Worm (Caenorhabditis elegans) whole organism, L2 larva: Measurements from ENCODE around the gene scl-12.

Experiments used
- aly-2 ChIP-seq: fragments of 150-350 bp; optimal IDR thresholded peaks from 2 replicates; lab custom pipeline; 2014; ENCODE audit warnings: missing biosample characterization, missing genetic modification characterization
- egl-27 ChIP-seq: sonication (generic microtip); optimal IDR thresholded peaks from 3 replicates; lab custom pipeline; 2017; ENCODE audit warnings: missing biosample characterization, missing genetic modification reagents, missing genetic modification characterization
- elt-3 ChIP-seq: sonication (generic microtip); optimal IDR thresholded peaks from 2 replicates; lab custom pipeline; 2017; ENCODE audit warnings: missing biosample characterization, missing genetic modification characterization
- fos-1 ChIP-seq: fragments of 150-350 bp; optimal IDR thresholded peaks from 2 replicates; lab custom pipeline; 2014; ENCODE audit warnings: missing biosample characterization, missing genetic modification characterization
- mab-5 ChIP-seq: fragments of 150-350 bp; optimal IDR thresholded peaks from 2 replicates; lab custom pipeline; 2014; ENCODE audit warnings: missing biosample characterization, missing genetic modification characterization
- mdl-1 ChIP-seq, 2 experiments: fragments of 150-350 bp in 1 of 2; sonication (generic microtip) in 1 of 2; optimal IDR thresholded peaks; 2 replicates each; lab custom pipeline; 2017; ENCODE audit warnings: missing biosample characterization in 2 of 2, missing genetic modification characterization in 2 of 2
- nhr-11 ChIP-seq: fragments of 150-350 bp; optimal IDR thresholded peaks from 2 replicates; lab custom pipeline; 2014; ENCODE audit warnings: missing biosample characterization, missing genetic modification characterization
- nhr-23 ChIP-seq: fragments of 150-350 bp; optimal IDR thresholded peaks from 2 replicates; lab custom pipeline; 2014; ENCODE audit warnings: missing biosample characterization, missing genetic modification reagents, missing genetic modification characterization
- nhr-237 ChIP-seq: fragments of 150-350 bp; optimal IDR thresholded peaks from 2 replicates; lab custom pipeline; 2014; ENCODE audit warnings: missing biosample characterization, missing genetic modification characterization
- nhr-25 ChIP-seq: fragments of 150-350 bp; sonication (generic microtip); optimal IDR thresholded peaks from 3 replicates; lab custom pipeline; 2014; ENCODE audit warnings: missing biosample characterization, missing genetic modification characterization
- nhr-6 ChIP-seq: fragments of 150-350 bp; optimal IDR thresholded peaks from 2 replicates; lab custom pipeline; 2014; ENCODE audit warnings: missing biosample characterization, missing genetic modification characterization
- peb-1 ChIP-seq: fragments of 150-350 bp; optimal IDR thresholded peaks from 2 replicates; lab custom pipeline; 2014; ENCODE audit warnings: missing biosample characterization, missing genetic modification characterization
- snpc-4 ChIP-seq: fragments of 150-350 bp; optimal IDR thresholded peaks from 2 replicates; lab custom pipeline; 2014; ENCODE audit warnings: missing biosample characterization, missing genetic modification characterization
- unc-62 ChIP-seq: fragments of 150-350 bp; optimal IDR thresholded peaks from 2 replicates; lab custom pipeline; 2014; ENCODE audit warnings: missing biosample characterization, missing genetic modification reagents, missing genetic modification characterization

- TF ChIP-seq fos-1 (tag; lab: Kevin White, UChicago) = no peak
- TF ChIP-seq mdl-1 (tag; optimal IDR thresholded peaks at IDR 0.05; lab: Kevin White, UChicago) = no peak
- no peak for TF ChIP-seq snpc-4
- TF ChIP-seq mab-5 (tag; lab: Kevin White, UChicago) = no peak
- TF ChIP-seq aly-2 (tag; lab: Kevin White, UChicago) = no peak
- TF ChIP-seq elt-3 (tag; lab: Kevin White, UChicago) = no peak
- no peak for TF ChIP-seq peb-1
- TF ChIP-seq nhr-11 (tag; lab: Kevin White, UChicago) = no peak
- TF ChIP-seq nhr-25 (tag; lab: Kevin White, UChicago) = no peak
- TF ChIP-seq nhr-237 = no peak
- TF ChIP-seq unc-62 (GFP tag; lab: Kevin White, UChicago) = no peak
- no peak for TF ChIP-seq nhr-23
- TF ChIP-seq egl-27 (tag; lab: Kevin White, UChicago) = no peak
- TF ChIP-seq nhr-6 (tag; lab: Kevin White, UChicago) = no peak
Measured at ce11 chrV:3805961-3806360, 6.4 kb upstream of the scl-12 start, which contains the start of gene srw-7.
